Worm (Caenorhabditis elegans): ENCODE data around the gene nhr-100.

- TF ChIP-seq madf-10 (tag; optimal IDR thresholded peaks at IDR 0.05) (no peak), ceh-100 (GFP tag; IDR thresholded peaks at IDR 0.05) (no peak)
Measured at ce11 chrIV:9728376-9728775, at the start of gene nhr-100.
